Worm (Caenorhabditis elegans) whole organism, L3 larva: ENCODE data around the gene T23B5.6.
A peak's percentile ranks its signal among the peaks of the same experiment; 100 is the strongest.

Source experiments
- R02D3.7 ChIP-seq: fragments of 150-350 bp; optimal IDR thresholded peaks from 2 replicates; lab custom pipeline; 2014; ENCODE audit warnings: missing biosample characterization, missing genetic modification characterization
- aly-2 ChIP-seq: fragments of 150-350 bp; optimal IDR thresholded peaks from 2 replicates; lab custom pipeline; 2014; ENCODE audit warnings: missing biosample characterization, missing genetic modification characterization
- ama-1 ChIP-seq: fragments of 150-350 bp; optimal IDR thresholded peaks from 2 replicates; lab custom pipeline; 2018
- ceh-16 ChIP-seq: sonication (generic microtip); optimal IDR thresholded peaks from 2 replicates; lab custom pipeline; 2017; ENCODE audit warnings: missing biosample characterization, missing genetic modification characterization
- ceh-82 ChIP-seq: fragments of 150-350 bp; optimal IDR thresholded peaks from 2 replicates; lab custom pipeline; 2014; ENCODE audit warnings: missing biosample characterization, missing genetic modification characterization
- ceh-9 ChIP-seq: sonication (generic microtip); optimal IDR thresholded peaks from 2 replicates; lab custom pipeline; 2018; ENCODE audit warnings: missing biosample characterization, missing genetic modification characterization
- egl-5 ChIP-seq: fragments of 150-350 bp; optimal IDR thresholded peaks from 2 replicates; lab custom pipeline; 2017; ENCODE audit warnings: missing biosample characterization, missing genetic modification reagents, missing genetic modification characterization, inconsistent platforms
- elt-1 ChIP-seq: fragments of 150-350 bp; optimal IDR thresholded peaks from 2 replicates; lab custom pipeline; 2014; ENCODE audit warnings: missing biosample characterization, missing genetic modification characterization
- elt-2 ChIP-seq: sonication (generic microtip); optimal IDR thresholded peaks from 2 replicates; lab custom pipeline; 2016; ENCODE audit warnings: missing genetic modification reagents, mild to moderate bottlenecking, missing genetic modification characterization, missing compliant biosample characterization
- eor-1 ChIP-seq, 2 experiments: fragments of 150-350 bp; optimal IDR thresholded peaks; 2 replicates each; lab custom pipeline; 2014 to 2018; ENCODE audit warnings: missing biosample characterization in 2 of 2, missing genetic modification characterization in 2 of 2
- fkh-2 ChIP-seq: fragments of 150-350 bp; optimal IDR thresholded peaks from 2 replicates; lab custom pipeline; 2014; ENCODE audit warnings: missing biosample characterization, missing genetic modification reagents, missing genetic modification characterization
- jun-1 ChIP-seq: fragments of 150-350 bp; optimal IDR thresholded peaks from 2 replicates; lab custom pipeline; 2014; ENCODE audit warnings: missing biosample characterization, missing genetic modification reagents, missing genetic modification characterization
- mdl-1 ChIP-seq: fragments of 150-350 bp; optimal IDR thresholded peaks from 2 replicates; lab custom pipeline; 2014; ENCODE audit warnings: missing biosample characterization, missing genetic modification characterization
- mml-1 ChIP-seq: fragments of 150-350 bp; sonication (generic microtip); optimal IDR thresholded peaks from 3 replicates; lab custom pipeline; 2014; ENCODE audit warnings: missing biosample characterization, missing genetic modification characterization
- nfya-1 ChIP-seq: sonication (generic microtip); optimal IDR thresholded peaks from 2 replicates; lab custom pipeline; 2017; ENCODE audit warnings: missing genetic modification characterization, mild to moderate bottlenecking, missing compliant biosample characterization, antibody characterized with exemption, moderate library complexity; ENCODE audit not compliant: insufficient read depth
- nhr-11 ChIP-seq: fragments of 150-350 bp; optimal IDR thresholded peaks from 2 replicates; lab custom pipeline; 2014; ENCODE audit warnings: missing biosample characterization, missing genetic modification characterization
- nhr-12 ChIP-seq: fragments of 150-350 bp; optimal IDR thresholded peaks from 2 replicates; lab custom pipeline; 2014; ENCODE audit warnings: missing biosample characterization, missing genetic modification characterization
- nhr-237 ChIP-seq: fragments of 150-350 bp; optimal IDR thresholded peaks from 2 replicates; lab custom pipeline; 2014; ENCODE audit warnings: missing biosample characterization, missing genetic modification characterization
- nhr-25 ChIP-seq: sonication (generic microtip); optimal IDR thresholded peaks from 2 replicates; lab custom pipeline; 2017; ENCODE audit warnings: missing biosample characterization, missing genetic modification characterization
- nhr-28 ChIP-seq: fragments of 150-350 bp; optimal IDR thresholded peaks from 2 replicates; lab custom pipeline; 2014; ENCODE audit warnings: missing biosample characterization, missing genetic modification characterization
- nhr-43 ChIP-seq: sonication (generic microtip); optimal IDR thresholded peaks from 2 replicates; lab custom pipeline; 2016; ENCODE audit warnings: mild to moderate bottlenecking, missing genetic modification characterization, missing compliant biosample characterization; ENCODE audit not compliant: poor library complexity, severe bottlenecking
- nhr-76 ChIP-seq: fragments of 150-350 bp; sonication (generic microtip); optimal IDR thresholded peaks from 5 replicates; lab custom pipeline; 2014; ENCODE audit warnings: missing biosample characterization, missing genetic modification characterization
- pha-4 ChIP-seq: fragments of 150-350 bp; optimal IDR thresholded peaks from 2 replicates; lab custom pipeline; 2014; ENCODE audit warnings: missing biosample characterization, missing genetic modification reagents, missing genetic modification characterization
- pqm-1 ChIP-seq: fragments of 150-350 bp; optimal IDR thresholded peaks from 2 replicates; lab custom pipeline; 2017; ENCODE audit warnings: missing biosample characterization, missing genetic modification characterization, inconsistent platforms
- sea-2 ChIP-seq: fragments of 150-350 bp; sonication (generic microtip); optimal IDR thresholded peaks from 4 replicates; lab custom pipeline; 2014; ENCODE audit warnings: missing biosample characterization, missing genetic modification reagents, missing genetic modification characterization
- skn-1 ChIP-seq: fragments of 150-350 bp; optimal IDR thresholded peaks from 2 replicates; lab custom pipeline; 2014; ENCODE audit warnings: missing biosample characterization, missing genetic modification characterization
- tbx-2 ChIP-seq: sonication (generic microtip); optimal IDR thresholded peaks from 2 replicates; lab custom pipeline; 2016; ENCODE audit warnings: mild to moderate bottlenecking, missing genetic modification characterization, missing compliant biosample characterization
- unc-39 ChIP-seq: sonication (generic microtip); optimal IDR thresholded peaks from 4 replicates; lab custom pipeline; 2017; ENCODE audit warnings: missing biosample characterization, missing genetic modification characterization
- unc-62 ChIP-seq: fragments of 150-350 bp; sonication (generic microtip); optimal IDR thresholded peaks from 4 replicates; lab custom pipeline; 2014; ENCODE audit warnings: missing biosample characterization, missing genetic modification reagents, missing genetic modification characterization
- zag-1 ChIP-seq: fragments of 150-350 bp; optimal IDR thresholded peaks from 2 replicates; lab custom pipeline; 2014; ENCODE audit warnings: missing biosample characterization, missing genetic modification characterization
- ztf-11 ChIP-seq: fragments of 150-350 bp; optimal IDR thresholded peaks from 2 replicates; lab custom pipeline; 2014; ENCODE audit warnings: missing biosample characterization, missing genetic modification characterization

T23B5.6 gene

DNA sequence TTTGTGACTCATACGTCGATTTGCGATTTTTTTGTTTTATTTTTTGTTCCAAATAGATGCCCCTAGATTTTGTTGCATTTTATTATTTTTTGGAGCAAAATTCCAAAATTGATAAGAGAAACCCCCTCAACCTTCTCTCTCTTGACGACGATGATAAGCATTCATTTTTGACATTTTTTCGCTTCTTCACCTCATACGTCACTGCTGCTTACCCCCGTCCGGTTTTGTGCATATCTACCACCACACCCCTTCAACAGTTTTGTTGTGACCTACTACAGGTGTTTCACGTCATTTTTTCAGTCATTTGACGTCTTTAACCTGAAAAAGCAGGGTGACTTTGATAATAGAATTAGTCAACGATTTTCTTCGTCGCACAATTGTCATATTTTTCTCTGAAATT is 21.8 kb upstream of the T23B5.6 start:
- peak; percentile 18 for TF ChIP-seq jun-1 (tag; lab: Kevin White, UChicago)
- TF ChIP-seq nhr-237 = no peak
- peak; percentile 90 for TF ChIP-seq elt-2 (tag; lab: Kevin White, UChicago)
- TF ChIP-seq pqm-1 (tag; lab: Kevin White, UChicago) = peak; percentile 75
- no peak for TF ChIP-seq tbx-2 (tag; lab: Kevin White, UChicago)

DNA sequence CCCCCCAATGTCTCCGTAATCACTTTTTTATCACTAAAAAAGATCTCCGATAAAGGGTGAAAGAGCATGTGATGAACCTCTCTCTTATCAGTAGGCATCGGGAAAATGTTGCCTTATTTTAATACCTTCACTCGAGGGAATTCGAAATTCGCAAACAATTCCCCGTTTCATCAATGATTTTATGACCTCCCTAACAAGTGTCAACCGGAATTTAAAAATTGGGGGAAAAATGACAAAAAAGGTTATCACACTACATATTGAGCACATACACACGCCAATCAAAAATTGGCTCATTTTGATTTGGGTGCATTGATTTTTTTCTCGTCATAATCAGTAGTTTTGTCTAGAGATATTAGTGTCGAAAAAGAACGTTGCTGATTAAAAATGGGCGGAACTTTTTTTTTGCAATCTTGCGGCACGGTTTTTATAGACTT is 12.7 kb upstream of the T23B5.6 start:
- TF ChIP-seq ztf-11 (tag; lab: Kevin White, UChicago) (no peak), sea-2 (no peak), jun-1 (tag; lab: Kevin White, UChicago) (peak; percentile 53), pha-4 (tag; lab: Kevin White, UChicago) (peak; percentile 34), elt-2 (tag; lab: Kevin White, UChicago) (peak; percentile 99), mdl-1 (tag; lab: Kevin White, UChicago) (no peak), nhr-43 (tag; lab: Kevin White, UChicago) (no peak), nhr-12 (no peak), skn-1 (tag; lab: Kevin White, UChicago) (no peak), pqm-1 (tag; lab: Kevin White, UChicago) (peak; percentile 91), aly-2 (no peak)

DNA sequence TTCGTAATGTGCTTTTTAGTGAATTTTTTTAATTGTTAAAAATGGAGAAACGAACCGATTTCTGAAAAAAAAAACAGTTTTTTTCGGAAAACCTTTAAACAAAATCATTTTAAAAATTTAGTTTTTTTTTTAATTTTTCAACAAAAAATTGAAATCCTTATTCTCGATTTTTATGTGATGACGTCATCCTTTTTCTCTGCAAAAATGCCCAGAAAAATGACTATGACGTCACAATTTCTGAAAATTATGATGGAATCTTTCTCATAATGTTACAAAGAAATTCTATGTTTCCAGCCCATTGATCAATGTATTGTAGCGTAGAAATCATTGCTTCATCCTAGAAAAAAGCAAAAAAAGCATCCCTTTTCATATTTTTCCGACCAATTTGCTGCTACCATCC is 12.3 kb upstream of the T23B5.6 start:
- TF ChIP-seq pha-4 (tag; lab: Kevin White, UChicago) (no peak), nhr-237 (no peak), egl-5 (no peak), ceh-16 (no peak), elt-1 (no peak), unc-39 (no peak), fkh-2 (tag; lab: Kevin White, UChicago) (no peak)
- TF ChIP-seq, all 47 proteins: peak for 0

DNA sequence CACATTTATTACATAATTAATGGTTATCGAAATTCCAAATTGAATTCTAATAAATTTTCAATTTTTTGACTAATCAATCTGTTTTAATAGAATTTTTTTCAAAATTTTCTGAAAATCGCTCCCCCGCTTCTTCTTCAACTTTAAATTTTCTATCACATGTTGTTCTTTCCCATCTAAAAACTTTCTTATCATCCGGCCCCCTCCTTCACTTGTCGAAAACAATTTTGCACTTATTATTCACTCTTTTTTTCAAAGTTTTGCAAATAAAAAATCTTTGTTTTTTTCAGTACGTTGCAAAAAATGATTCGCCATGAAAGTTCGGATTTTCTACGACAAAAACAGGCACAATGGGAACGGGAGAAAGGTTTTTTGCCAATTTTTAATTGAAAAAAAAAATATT is 11.3 kb upstream of the T23B5.6 start, which contains the start of gene T23B5.3:
Gene T23B5.3 (plus strand): TSS at position 301 of the 400 bp plus-strand sequence.
- TF ChIP-seq mml-1 (tag; lab: Kevin White, UChicago) = no peak
- no peak for TF ChIP-seq aly-2
- no peak for TF ChIP-seq tbx-2 (tag; lab: Kevin White, UChicago)
- TF ChIP-seq egl-5 = no peak
- no peak for TF ChIP-seq nhr-12
- no peak for TF ChIP-seq mdl-1 (tag; lab: Kevin White, UChicago)
- no peak for TF ChIP-seq elt-2 (tag; lab: Kevin White, UChicago)
- no peak for TF ChIP-seq nhr-43 (tag; lab: Kevin White, UChicago)
- TF ChIP-seq ceh-9 (tag; lab: Kevin White, UChicago) = no peak
- no peak for TF ChIP-seq zag-1
- no peak for TF ChIP-seq nhr-76 (tag; lab: Kevin White, UChicago)
- no peak for TF ChIP-seq unc-39
- no peak for TF ChIP-seq nhr-25 (tag; lab: Kevin White, UChicago)
- no peak for TF ChIP-seq ceh-82
- TF ChIP-seq sea-2 = no peak
- TF ChIP-seq nfya-1 = no peak

DNA sequence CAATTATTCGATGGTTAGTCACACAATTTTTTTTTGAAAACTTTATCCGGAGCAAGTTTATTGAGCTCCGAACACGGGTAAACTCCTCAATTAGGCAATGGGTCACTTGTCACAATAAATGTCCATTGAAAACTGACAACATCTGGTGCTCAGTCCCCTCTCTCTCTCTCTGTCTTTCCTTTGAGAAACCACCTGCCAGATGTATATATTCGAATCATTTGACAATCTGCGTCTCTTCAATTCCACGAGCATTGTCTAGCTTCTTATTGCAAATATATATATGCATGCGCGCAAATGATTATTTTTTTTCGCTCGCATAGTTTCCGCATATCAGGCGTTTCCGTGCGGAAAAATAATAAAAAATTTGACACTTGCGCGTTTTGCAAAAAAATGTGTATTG is 8.8 kb upstream of the T23B5.6 start:
- TF ChIP-seq mdl-1 (tag; lab: Kevin White, UChicago) (no peak), ceh-9 (tag; lab: Kevin White, UChicago) (no peak), nhr-11 (no peak), eor-1 (tag; optimal IDR thresholded peaks at IDR 0.05; lab: Kevin White, UChicago) (no peak), zag-1 (no peak), R02D3.7 (tag; lab: Kevin White, UChicago) (no peak), unc-62 (GFP tag; lab: Kevin White, UChicago) (no peak), ceh-82 (no peak), nhr-25 (tag; lab: Kevin White, UChicago) (no peak), fkh-2 (tag; lab: Kevin White, UChicago) (no peak), sea-2 (no peak), ama-1 (no peak), mml-1 (tag; lab: Kevin White, UChicago) (no peak), nhr-28 (tag; lab: Kevin White, UChicago) (no peak)
- TF ChIP-seq, all 47 proteins: peak for 0
